Worm (Caenorhabditis elegans) whole organism, late embryonic: ENCODE measurements around the gene E02C12.6.

Source experiments
- C38D4.7 ChIP-seq: fragments of 200-800 bp; sonication (Bioruptor generic); optimal IDR thresholded peaks from 2 replicates; lab custom pipeline; 2018; ENCODE audit warnings: mild to moderate bottlenecking, missing genetic modification characterization, moderate library complexity, missing compliant biosample characterization
- K02D7.2 ChIP-seq: sonication (generic microtip); optimal IDR thresholded peaks from 2 replicates; lab custom pipeline; 2017; ENCODE audit warnings: mild to moderate bottlenecking, missing genetic modification characterization, missing compliant biosample characterization
- ama-1 ChIP-seq: fragments of 150-350 bp; optimal IDR thresholded peaks from 2 replicates; lab custom pipeline; 2014
- ceh-18 ChIP-seq: sonication (generic microtip); optimal IDR thresholded peaks from 2 replicates; lab custom pipeline; 2016; ENCODE audit warnings: missing genetic modification characterization, missing compliant biosample characterization
- dmd-4 ChIP-seq: sonication (generic microtip); optimal IDR thresholded peaks from 2 replicates; lab custom pipeline; 2016; ENCODE audit warnings: borderline replicate concordance, missing genetic modification characterization, missing compliant biosample characterization
- dve-1 ChIP-seq: sonication (generic microtip); optimal IDR thresholded peaks from 2 replicates; lab custom pipeline; 2017; ENCODE audit warnings: antibody characterized with exemption, mild to moderate bottlenecking, missing genetic modification characterization, missing compliant biosample characterization
- fax-1 ChIP-seq: sonication (generic microtip); optimal IDR thresholded peaks from 2 replicates; lab custom pipeline; 2016; ENCODE audit warnings: missing genotype, missing genetic modification characterization, missing compliant biosample characterization
- gmeb-2 ChIP-seq: sonication (generic microtip); optimal IDR thresholded peaks from 2 replicates; lab custom pipeline; 2016; ENCODE audit warnings: missing genetic modification characterization, inconsistent platforms, missing compliant biosample characterization
- hlh-13 ChIP-seq: fragments of 200-800 bp; sonication (Bioruptor generic); optimal IDR thresholded peaks from 2 replicates; lab custom pipeline; 2018; ENCODE audit warnings: mild to moderate bottlenecking, missing genetic modification characterization, missing compliant biosample characterization
- hlh-8 ChIP-seq: sonication (generic microtip); optimal IDR thresholded peaks from 2 replicates; lab custom pipeline; 2016; ENCODE audit warnings: missing genotype, missing genetic modification characterization, missing compliant biosample characterization
- lim-6 ChIP-seq: sonication (generic microtip); optimal IDR thresholded peaks from 2 replicates; lab custom pipeline; 2016; ENCODE audit warnings: missing genetic modification characterization, missing compliant biosample characterization
- lin-11 ChIP-seq: fragments of 200-800 bp; sonication (Bioruptor generic); optimal IDR thresholded peaks from 2 replicates; lab custom pipeline; 2018; ENCODE audit warnings: mild to moderate bottlenecking, missing genetic modification characterization, missing compliant biosample characterization
- mec-3 ChIP-seq: sonication (generic microtip); optimal IDR thresholded peaks from 2 replicates; lab custom pipeline; 2016; ENCODE audit warnings: borderline replicate concordance, missing genetic modification characterization, missing compliant biosample characterization
- nhr-11 ChIP-seq: fragments of 150-350 bp; optimal IDR thresholded peaks from 2 replicates; lab custom pipeline; 2014; ENCODE audit warnings: missing biosample characterization, missing genetic modification characterization
- nhr-232 ChIP-seq: sonication (generic microtip); optimal IDR thresholded peaks from 2 replicates; lab custom pipeline; 2016; ENCODE audit warnings: missing genetic modification characterization, missing compliant biosample characterization
- npax-4 ChIP-seq: sonication (generic microtip); optimal IDR thresholded peaks from 2 replicates; lab custom pipeline; 2016; ENCODE audit warnings: missing genetic modification characterization, missing compliant biosample characterization
- pag-3 ChIP-seq: sonication (generic microtip); optimal IDR thresholded peaks from 2 replicates; lab custom pipeline; 2016; ENCODE audit warnings: missing compliant biosample characterization, missing genetic modification characterization, borderline replicate concordance
- pat-9 ChIP-seq: fragments of 200-800 bp; sonication (Bioruptor generic); optimal IDR thresholded peaks from 2 replicates; lab custom pipeline; 2018; ENCODE audit warnings: mild to moderate bottlenecking, missing genetic modification characterization, moderate library complexity, missing compliant biosample characterization
- pha-2 ChIP-seq: sonication (generic microtip); optimal IDR thresholded peaks from 2 replicates; lab custom pipeline; 2017; ENCODE audit warnings: mild to moderate bottlenecking, missing genetic modification characterization, missing compliant biosample characterization
- pros-1 ChIP-seq: fragments of 150-350 bp; optimal IDR thresholded peaks from 2 replicates; lab custom pipeline; 2014; ENCODE audit warnings: missing biosample characterization, missing genetic modification reagents, missing genetic modification characterization
- sox-2 ChIP-seq: fragments of 200-800 bp; sonication (Bioruptor generic); IDR thresholded peaks from 2 replicates; pipeline ENCODE4 v1.3.6; 2022; ENCODE audit warnings: missing genetic modification reagents, missing genetic modification characterization, missing compliant biosample characterization
- sox-4 ChIP-seq: sonication (generic microtip); optimal IDR thresholded peaks from 2 replicates; lab custom pipeline; 2017; ENCODE audit warnings: mild to moderate bottlenecking, missing genetic modification characterization, inconsistent platforms, missing compliant biosample characterization
- syd-9 ChIP-seq: sonication (generic microtip); optimal IDR thresholded peaks from 2 replicates; lab custom pipeline; 2016; ENCODE audit warnings: mild to moderate bottlenecking, missing genetic modification characterization, moderate library complexity, missing compliant biosample characterization
- tbx-2 ChIP-seq: sonication (generic microtip); optimal IDR thresholded peaks from 2 replicates; lab custom pipeline; 2016; ENCODE audit warnings: missing genetic modification characterization, missing compliant biosample characterization
- tbx-7 ChIP-seq: sonication (generic microtip); optimal IDR thresholded peaks from 2 replicates; lab custom pipeline; 2016; ENCODE audit warnings: missing genotype, missing genetic modification characterization, missing compliant biosample characterization
- unc-3 ChIP-seq, 2 experiments: fragments of 200-800 bp in 1 of 2; sonication (Bioruptor generic) in 1 of 2; sonication (generic microtip) in 1 of 2; conservative IDR thresholded peaks in 1 of 2; optimal IDR thresholded peaks in 1 of 2; 2 replicates each; pipeline versions ENCODE4 v1.3.6 to Lab custom; 2016 to 2022; ENCODE audit warnings: missing compliant biosample characterization in 2 of 2, missing genetic modification characterization in 2 of 2, missing genetic modification reagents in 1 of 2
- unc-42 ChIP-seq: sonication (generic microtip); optimal IDR thresholded peaks from 2 replicates; lab custom pipeline; 2016; ENCODE audit warnings: missing genotype, missing genetic modification characterization, missing compliant biosample characterization
- zip-5 ChIP-seq: sonication (generic microtip); optimal IDR thresholded peaks from 2 replicates; lab custom pipeline; 2016; ENCODE audit warnings: missing genetic modification characterization, missing compliant biosample characterization

Gene E02C12.6

ce11 chrV:9342965-9343628, 27.8 kb downstream of the E02C12.6 start (continued):
- no peak for TF ChIP-seq gmeb-2 (tag; lab: Kevin White, UChicago)

- TF ChIP-seq hlh-13 (GFP tag; lab: Kevin White, UChicago) (no peak), syd-9 (tag; lab: Kevin White, UChicago) (no peak), ama-1 (lab: Kevin White, UChicago) (peak; percentile 32), tbx-7 (tag; lab: Kevin White, UChicago) (no peak), nhr-232 (no peak), unc-3 (GFP tag; conservative IDR thresholded peaks at IDR 0.05; lab: Robert Waterston, UW) (0 out of 2 replicates have a peak, but pooled peaks have one; percentile 28), unc-3 (tag; optimal IDR thresholded peaks at IDR 0.05; lab: Kevin White, UChicago) (no peak), pat-9 (tag; lab: Kevin White, UChicago) (no peak)
- TF ChIP-seq, all 69 proteins: peak for 2
These were observed 30.6 kb downstream of the E02C12.6 start for ce11 chrV:9340318-9340717.

- TF ChIP-seq tbx-2 (tag; lab: Kevin White, UChicago) (no peak), pha-2 (tag; lab: Kevin White, UChicago) (no peak), nhr-232 (no peak), lim-6 (tag; lab: Kevin White, UChicago) (no peak), K02D7.2 (tag; lab: Kevin White, UChicago) (no peak), ama-1 (lab: Kevin White, UChicago) (peak; percentile 83)
- TF ChIP-seq, all 69 proteins: peak for 1
These were observed 32.4 kb downstream of the E02C12.6 start for ce11 chrV:9338452-9338851.

- TF ChIP-seq zip-5 (tag; lab: Kevin White, UChicago) (no peak), pag-3 (tag; lab: Kevin White, UChicago) (no peak), ceh-18 (tag; lab: Kevin White, UChicago) (no peak), C38D4.7 (GFP tag; lab: Kevin White, UChicago) (no peak), dmd-4 (no peak), npax-4 (tag; lab: Kevin White, UChicago) (no peak), nhr-11 (no peak), unc-3 (GFP tag; conservative IDR thresholded peaks at IDR 0.05; lab: Robert Waterston, UW) (no peak), unc-3 (tag; optimal IDR thresholded peaks at IDR 0.05; lab: Kevin White, UChicago) (no peak), gmeb-2 (tag; lab: Kevin White, UChicago) (no peak), sox-4 (no peak), hlh-8 (tag; lab: Kevin White, UChicago) (no peak)
These were observed 34.4 kb downstream of the E02C12.6 start, which contains the start of gene coq-6 for ce11 chrV:9336462-9336861. Gene coq-6, plus strand, starts transcription at chrV:9336762.

ce11 chrV:9334216-9334615, 36.7 kb downstream of the E02C12.6 start, which contains the start of gene ucp-4:
Gene ucp-4, plus strand, starts transcription at chrV:9334298.
- no peak for TF ChIP-seq mec-3 (tag; lab: Kevin White, UChicago)
- no peak for TF ChIP-seq nhr-11
- no peak for TF ChIP-seq dve-1
- TF ChIP-seq sox-2 (GFP tag; lab: Robert Waterston, UW), result no peak
- TF ChIP-seq gmeb-2 (tag; lab: Kevin White, UChicago), result no peak
- no peak for TF ChIP-seq tbx-7 (tag; lab: Kevin White, UChicago)
- TF ChIP-seq lin-11 (tag; lab: Kevin White, UChicago), result no peak
- no peak for TF ChIP-seq nhr-232
- TF ChIP-seq K02D7.2 (tag; lab: Kevin White, UChicago), result no peak
- TF ChIP-seq fax-1 (tag; lab: Kevin White, UChicago), result no peak
- no peak for TF ChIP-seq unc-42 (tag; lab: Kevin White, UChicago)
- no peak for TF ChIP-seq pros-1 (tag; lab: Kevin White, UChicago)
